Fruit fly (Drosophila melanogaster) whole organism, pupa: Measurements from ENCODE around the gene CG5021.

Experiments
- CG13204 ChIP-seq: fragments of 200-800 bp; sonication (Bioruptor generic); optimal IDR thresholded peaks from 2 replicates; lab custom pipeline; 2018; ENCODE audit warnings: missing biosample characterization, mild to moderate bottlenecking, missing genetic modification characterization, moderate library complexity
- CG14655 ChIP-seq: fragments of 200-800 bp; sonication (Bioruptor generic); optimal IDR thresholded peaks from 3 replicates; lab custom pipeline; 2017; ENCODE audit warnings: mild to moderate bottlenecking, missing biosample characterization, missing genetic modification reagents, missing genetic modification characterization
- CG15710 ChIP-seq: fragments of 200-800 bp; sonication (Bioruptor generic); optimal IDR thresholded peaks from 2 replicates; lab custom pipeline; 2018; ENCODE audit warnings: missing biosample characterization, mild to moderate bottlenecking, missing genetic modification characterization, moderate library complexity
- CG17806 ChIP-seq: fragments of 200-800 bp; sonication (Bioruptor generic); optimal IDR thresholded peaks from 2 replicates; lab custom pipeline; 2018; ENCODE audit warnings: missing biosample characterization, mild to moderate bottlenecking, missing genetic modification characterization, moderate library complexity
- CG34367 ChIP-seq: fragments of 200-800 bp; sonication (Bioruptor generic); optimal IDR thresholded peaks from 2 replicates; lab custom pipeline; 2018; ENCODE audit warnings: missing biosample characterization, mild to moderate bottlenecking, missing genetic modification characterization
- CG8159 ChIP-seq: fragments of 200-800 bp; sonication (Bioruptor generic); optimal IDR thresholded peaks from 3 replicates; lab custom pipeline; 2018; ENCODE audit warnings: missing biosample characterization, mild to moderate bottlenecking, missing genetic modification characterization, moderate library complexity
- CG9948 ChIP-seq: fragments of 200-800 bp; sonication (Bioruptor generic); optimal IDR thresholded peaks from 2 replicates; lab custom pipeline; 2018; ENCODE audit warnings: missing biosample characterization, mild to moderate bottlenecking, missing genetic modification characterization, moderate library complexity
- EcR ChIP-seq: fragments of 200-800 bp; sonication (Bioruptor generic); optimal IDR thresholded peaks from 3 replicates; lab custom pipeline; 2019; ENCODE audit warnings: missing biosample characterization, missing genetic modification characterization, mild to moderate bottlenecking, moderate library complexity, missing genetic modification reagents
- Ets98B ChIP-seq: fragments of 200-800 bp; sonication (Bioruptor generic); IDR thresholded peaks from 2 replicates; pipeline ENCODE4 v1.3.6; 2022; ENCODE audit warnings: missing biosample characterization, missing genetic modification characterization
- Pif1A ChIP-seq: fragments of 200-800 bp; sonication (Bioruptor generic); optimal IDR thresholded peaks from 3 replicates; lab custom pipeline; 2016; ENCODE audit warnings: missing biosample characterization, missing genetic modification characterization
- Pif1B ChIP-seq: fragments of 200-800 bp; sonication (Bioruptor generic); optimal IDR thresholded peaks from 3 replicates; lab custom pipeline; 2016; ENCODE audit warnings: missing biosample characterization, missing genetic modification characterization
- fd96Ca ChIP-seq: fragments of 200-800 bp; sonication (Bioruptor generic); IDR thresholded peaks from 3 replicates; pipeline ENCODE4 v1.3.6; 2022; ENCODE audit warnings: missing biosample characterization, missing genetic modification characterization
- gl ChIP-seq: fragments of 200-800 bp; sonication (Bioruptor generic); optimal IDR thresholded peaks from 2 replicates; lab custom pipeline; 2018; ENCODE audit warnings: missing biosample characterization, mild to moderate bottlenecking, missing genetic modification characterization
- rn ChIP-seq: fragments of 200-800 bp; sonication (Bioruptor generic); IDR thresholded peaks from 2 replicates; pipeline ENCODE4 v1.3.6; 2022; ENCODE audit warnings: missing biosample characterization, missing genetic modification characterization

dm6 chr3L:9002527-9002926, 35.9 kb downstream of the CG5021 start:
- TF ChIP-seq Pif1B (no peak), CG17806 (tag; lab: Kevin White, UChicago) (no peak), EcR (GFP tag; lab: Kevin White, UChicago) (no peak), CG13204 (GFP tag; lab: Kevin White, UChicago) (no peak), CG8159 (no peak), Pif1A (no peak), CG9948 (tag; lab: Kevin White, UChicago) (no peak), CG34367 (tag; lab: Kevin White, UChicago) (no peak), CG14655 (GFP tag; lab: Kevin White, UChicago) (no peak), gl (no peak), CG15710 (tag; lab: Kevin White, UChicago) (no peak), fd96Ca (no peak), rn (GFP tag; lab: Robert Waterston, UW) (no peak), Ets98B (GFP tag; lab: Robert Waterston, UW) (no peak)
